Worm (Caenorhabditis elegans) whole organism, early embryonic: ENCODE results near the gene atad-3.

Experiments
- ama-1 ChIP-seq: fragments of 150-350 bp; optimal IDR thresholded peaks from 2 replicates; lab custom pipeline; 2014
- ceh-36 ChIP-seq: sonication (generic microtip); optimal IDR thresholded peaks from 2 replicates; lab custom pipeline; 2016; ENCODE audit warnings: missing genetic modification characterization, inconsistent platforms, missing compliant biosample characterization
- flt-1 ChIP-seq: fragments of 200-800 bp; sonication (Bioruptor generic); IDR thresholded peaks from 2 replicates; pipeline ENCODE4 v1.3.6; 2022; ENCODE audit warnings: missing genetic modification characterization, missing compliant biosample characterization
- hmg-4 ChIP-seq: fragments of 200-800 bp; sonication (Bioruptor generic); optimal IDR thresholded peaks from 2 replicates; lab custom pipeline; 2018; ENCODE audit warnings: mild to moderate bottlenecking, missing genetic modification characterization, missing compliant biosample characterization

ce11 chrII:10261261-10261660 lies 12.5 kb downstream of the atad-3 start:
- TF ChIP-seq ceh-36 = no peak
- no peak for TF ChIP-seq ama-1 (lab: Kevin White, UChicago)
- no peak for TF ChIP-seq flt-1
- TF ChIP-seq hmg-4 (GFP tag; lab: Kevin White, UChicago) = no peak
